Worm (Caenorhabditis elegans) whole organism, L1 larva: ENCODE measurements around the gene aptf-2.
A peak's percentile ranks its signal among the peaks of the same experiment; 100 is the strongest.

Experiments used
- C16A3.4 ChIP-seq: fragments of 150-350 bp; optimal IDR thresholded peaks from 2 replicates; lab custom pipeline; 2014; ENCODE audit warnings: missing biosample characterization, missing genetic modification characterization
- Y116A8C.19 ChIP-seq: sonication (generic microtip); optimal IDR thresholded peaks from 2 replicates; lab custom pipeline; 2016; ENCODE audit warnings: missing compliant biosample characterization, missing genetic modification characterization, borderline replicate concordance
- blmp-1 ChIP-seq: fragments of 150-350 bp; optimal IDR thresholded peaks from 2 replicates; lab custom pipeline; 2014; ENCODE audit warnings: missing biosample characterization, missing genetic modification characterization
- ceh-82 ChIP-seq, 3 experiments: fragments of 150-350 bp in 1 of 3; sonication (generic microtip) in 2 of 3; optimal IDR thresholded peaks; 2 replicates each; lab custom pipeline; 2014 to 2017; ENCODE audit warnings: missing biosample characterization in 3 of 3, missing genetic modification characterization in 3 of 3
- ceh-88 ChIP-seq: fragments of 200-800 bp; sonication (Bioruptor generic); IDR thresholded peaks from 2 replicates; pipeline ENCODE4 v1.3.6; 2022; ENCODE audit warnings: missing genetic modification characterization, missing compliant biosample characterization
- ces-1 ChIP-seq: fragments of 150-350 bp; optimal IDR thresholded peaks from 2 replicates; lab custom pipeline; 2014; ENCODE audit warnings: missing biosample characterization, missing genetic modification reagents, missing genetic modification characterization
- dpl-1 ChIP-seq, 3 experiments: fragments of 150-350 bp in 2 of 3; sonication (generic microtip) in 1 of 3; optimal IDR thresholded peaks; 2 replicates each; lab custom pipeline; 2014 to 2017; ENCODE audit warnings: missing biosample characterization in 3 of 3, missing genetic modification characterization in 3 of 3, missing genetic modification reagents in 3 of 3
- efl-1 ChIP-seq, 4 experiments: fragments of 150-350 bp; optimal IDR thresholded peaks in 3 of 4; peaks in 1 of 4; 1 replicate in 1 of 4; 2 replicates in 3 of 4; lab custom pipeline; 2014; ENCODE audit warnings: missing biosample characterization in 2 of 4, missing genetic modification characterization in 2 of 4, missing genetic modification reagents in 2 of 4
- efl-3 ChIP-seq: fragments of 200-800 bp; sonication (Bioruptor generic); optimal IDR thresholded peaks from 2 replicates; lab custom pipeline; 2018; ENCODE audit warnings: mild to moderate bottlenecking, missing genetic modification characterization, missing compliant biosample characterization
- egl-27 ChIP-seq, 2 experiments: fragments of 150-350 bp in 1 of 2; sonication (generic microtip); optimal IDR thresholded peaks; 3 replicates each; lab custom pipeline; 2017 to 2018; ENCODE audit warnings: missing biosample characterization in 2 of 2, missing genetic modification characterization in 2 of 2, missing genetic modification reagents in 2 of 2
- elt-3 ChIP-seq, 6 experiments: fragments of 150-350 bp in 1 of 6; sonication (generic microtip); optimal IDR thresholded peaks; 2 replicates each; lab custom pipeline; 2017 to 2018; ENCODE audit warnings: missing biosample characterization in 6 of 6, missing genetic modification characterization in 6 of 6, inconsistent platforms in 1 of 6
- ets-5 ChIP-seq: fragments of 200-800 bp; sonication (Bioruptor generic); IDR thresholded peaks from 2 replicates; pipeline ENCODE4 v1.3.6; 2022; ENCODE audit warnings: missing genetic modification characterization, missing compliant biosample characterization
- fos-1 ChIP-seq: fragments of 150-350 bp; optimal IDR thresholded peaks from 2 replicates; lab custom pipeline; 2014; ENCODE audit warnings: missing biosample characterization, missing genetic modification characterization
- hpl-2 ChIP-seq: fragments of 150-350 bp; optimal IDR thresholded peaks from 2 replicates; lab custom pipeline; 2014; ENCODE audit warnings: missing biosample characterization, missing genetic modification reagents, missing genetic modification characterization
- jun-1 ChIP-seq: fragments of 150-350 bp; optimal IDR thresholded peaks from 2 replicates; lab custom pipeline; 2014; ENCODE audit warnings: missing biosample characterization, missing genetic modification reagents, missing genetic modification characterization
- lin-13 ChIP-seq: fragments of 150-350 bp; optimal IDR thresholded peaks from 2 replicates; lab custom pipeline; 2014; ENCODE audit warnings: missing biosample characterization, missing genetic modification reagents, missing genetic modification characterization
- lin-35 ChIP-seq, 2 experiments: fragments of 150-350 bp; optimal IDR thresholded peaks; 2 replicates each; lab custom pipeline; 2014; ENCODE audit warnings: missing biosample characterization in 2 of 2, missing genetic modification characterization in 2 of 2, missing genetic modification reagents in 2 of 2
- lsy-2 ChIP-seq, 2 experiments: fragments of 150-350 bp; optimal IDR thresholded peaks; 2 replicates each; lab custom pipeline; 2014; ENCODE audit warnings: missing biosample characterization in 2 of 2, missing genetic modification characterization in 2 of 2
- mef-2 ChIP-seq: fragments of 150-350 bp; optimal IDR thresholded peaks from 2 replicates; lab custom pipeline; 2014; ENCODE audit warnings: missing biosample characterization, missing genetic modification characterization
- nhr-19 ChIP-seq: fragments of 200-800 bp; sonication (Bioruptor generic); conservative IDR thresholded peaks from 2 replicates; pipeline ENCODE4 v1.3.6; 2022; ENCODE audit warnings: missing genetic modification characterization, missing compliant biosample characterization
- nhr-20 ChIP-seq: sonication (generic microtip); optimal IDR thresholded peaks from 2 replicates; lab custom pipeline; 2016; ENCODE audit warnings: mild to moderate bottlenecking, missing genetic modification characterization, missing compliant biosample characterization
- nhr-237 ChIP-seq: fragments of 150-350 bp; optimal IDR thresholded peaks from 2 replicates; lab custom pipeline; 2014; ENCODE audit warnings: missing biosample characterization, missing genetic modification characterization
- nhr-47 ChIP-seq: sonication (generic microtip); optimal IDR thresholded peaks from 2 replicates; lab custom pipeline; 2016; ENCODE audit warnings: mild to moderate bottlenecking, missing genetic modification characterization, moderate library complexity, missing compliant biosample characterization
- nhr-71 ChIP-seq: sonication (generic microtip); optimal IDR thresholded peaks from 2 replicates; lab custom pipeline; 2016; ENCODE audit warnings: mild to moderate bottlenecking, missing genetic modification characterization, moderate library complexity, missing compliant biosample characterization
- nhr-76 ChIP-seq: sonication (generic microtip); optimal IDR thresholded peaks from 2 replicates; lab custom pipeline; 2017; ENCODE audit warnings: missing biosample characterization, missing genetic modification characterization
- nhr-77 ChIP-seq: fragments of 150-350 bp; optimal IDR thresholded peaks from 2 replicates; lab custom pipeline; 2014; ENCODE audit warnings: missing biosample characterization, missing genetic modification characterization
- nhr-90 ChIP-seq: sonication (generic microtip); optimal IDR thresholded peaks from 2 replicates; lab custom pipeline; 2016; ENCODE audit warnings: mild to moderate bottlenecking, missing genetic modification characterization, missing compliant biosample characterization; ENCODE audit not compliant: poor library complexity
- rnt-1 ChIP-seq: sonication (generic microtip); optimal IDR thresholded peaks from 2 replicates; lab custom pipeline; 2016; ENCODE audit warnings: mild to moderate bottlenecking, missing genetic modification characterization, moderate library complexity, missing compliant biosample characterization
- skn-1 ChIP-seq: fragments of 150-350 bp; optimal IDR thresholded peaks from 2 replicates; lab custom pipeline; 2014; ENCODE audit warnings: missing biosample characterization, missing genetic modification characterization
- snu-23 ChIP-seq: sonication (generic microtip); optimal IDR thresholded peaks from 2 replicates; lab custom pipeline; 2016; ENCODE audit warnings: missing genetic modification characterization, missing compliant biosample characterization
- unc-130 ChIP-seq: fragments of 150-350 bp; optimal IDR thresholded peaks from 2 replicates; lab custom pipeline; 2017; ENCODE audit warnings: missing biosample characterization, missing genetic modification characterization, inconsistent platforms
- unc-62 ChIP-seq: fragments of 150-350 bp; optimal IDR thresholded peaks from 2 replicates; lab custom pipeline; 2014; ENCODE audit warnings: missing biosample characterization, missing genetic modification reagents, missing genetic modification characterization
- xbp-1 ChIP-seq: sonication (generic microtip); optimal IDR thresholded peaks from 2 replicates; lab custom pipeline; 2016; ENCODE audit warnings: missing genetic modification characterization, missing compliant biosample characterization
- ztf-11 ChIP-seq, 2 experiments: sonication (generic microtip); optimal IDR thresholded peaks; 2 replicates each; lab custom pipeline; 2016 to 2017; ENCODE audit warnings: missing genetic modification characterization in 2 of 2, missing biosample characterization in 1 of 2, missing compliant biosample characterization in 1 of 2

The aptf-2 gene

ce11 chrIV:13371699-13372098 lies 44.2 kb downstream of the aptf-2 start, which contains the start of gene Y62E10A.6:
TSS of gene Y62E10A.6 (plus strand) at chrIV:13371999.
- TF ChIP-seq nhr-90 (tag; lab: Kevin White, UChicago) (no peak), unc-130 (tag; lab: Kevin White, UChicago) (no peak)

- TF ChIP-seq ces-1 (GFP tag; lab: Kevin White, UChicago) (no peak), egl-27 (tag; optimal IDR thresholded peaks at IDR 0.05; lab: Kevin White, UChicago) (no peak), dpl-1 (GFP tag; optimal IDR thresholded peaks at IDR 0.05; lab: Kevin White, UChicago) (peak; percentile 6 to 39 (median 26)), C16A3.4 (tag; lab: Kevin White, UChicago) (peak; percentile 6), snu-23 (GFP tag; lab: Kevin White, UChicago) (peak; percentile 35), unc-130 (tag; lab: Kevin White, UChicago) (peak; percentile 14), elt-3 (tag; optimal IDR thresholded peaks at IDR 0.05; lab: Kevin White, UChicago) (no peak), lin-35 (GFP tag; optimal IDR thresholded peaks at IDR 0.05; lab: Kevin White, UChicago) (peak; percentile 40 to 71), nhr-47 (tag; lab: Kevin White, UChicago) (peak; percentile 8), efl-1 (optimal IDR thresholded peaks at IDR 0.05; lab: Kevin White, UChicago) (peak; percentile 32 to 50), efl-1 (GFP tag; optimal IDR thresholded peaks at IDR 0.05 in 1 of 2; lab: Kevin White, UChicago) (peak; percentile 41 to 95), blmp-1 (tag; lab: Kevin White, UChicago) (peak; percentile 28), nhr-77 (tag; lab: Kevin White, UChicago) (no peak), lsy-2 (tag; optimal IDR thresholded peaks at IDR 0.05; lab: Kevin White, UChicago) (peak; percentile 52 to 91), ceh-82 (tag; optimal IDR thresholded peaks at IDR 0.05; lab: Kevin White, UChicago) (peak in 2 of 3 experiments; percentile 10 to 33), skn-1 (tag; lab: Kevin White, UChicago) (peak; percentile 29)
- TF ChIP-seq, all 84 proteins: peak for 11
Observed at ce11 chrIV:13370235-13370739, 45.6 kb downstream of the aptf-2 start, which contains the start of the genes rla-2, popl-7 and Y62E10A.24. TSS of gene rla-2 (minus strand) at chrIV:13370285. TSS of gene popl-7 (plus strand) at chrIV:13370689. TSS of gene Y62E10A.24 (plus strand) at chrIV:13370710.

- TF ChIP-seq jun-1 (tag; lab: Kevin White, UChicago) (no peak), efl-1 (optimal IDR thresholded peaks at IDR 0.05; lab: Kevin White, UChicago) (no peak), efl-1 (GFP tag; optimal IDR thresholded peaks at IDR 0.05 in 1 of 2; lab: Kevin White, UChicago) (peak in 1 of 2 experiments; percentile 87), elt-3 (tag; optimal IDR thresholded peaks at IDR 0.05; lab: Kevin White, UChicago) (no peak), lsy-2 (tag; optimal IDR thresholded peaks at IDR 0.05; lab: Kevin White, UChicago) (peak in 1 of 2 experiments; percentile 19), ceh-88 (GFP tag; lab: Robert Waterston, UW) (no peak), efl-3 (GFP tag; lab: Kevin White, UChicago) (no peak), blmp-1 (tag; lab: Kevin White, UChicago) (no peak), xbp-1 (tag; lab: Kevin White, UChicago) (no peak)
Observed at ce11 chrIV:13369120-13369842, 46.6 kb downstream of the aptf-2 start, which contains the start of gene agt-1. TSS of gene agt-1 (minus strand) at chrIV:13369412.

ce11 chrIV:13364869-13365268 lies 51.0 kb downstream of the aptf-2 start, which contains the start of gene srsx-25:
TSS of gene srsx-25 (plus strand) at chrIV:13365169.
- TF ChIP-seq lin-13 = no peak
- TF ChIP-seq mef-2 (tag; lab: Kevin White, UChicago) = no peak
- TF ChIP-seq nhr-237 (tag; lab: Kevin White, UChicago) = no peak
- TF ChIP-seq nhr-20 = no peak
- no peak for TF ChIP-seq fos-1 (tag; lab: Kevin White, UChicago)
- no peak for TF ChIP-seq nhr-47 (tag; lab: Kevin White, UChicago)
- TF ChIP-seq nhr-76 (tag; lab: Kevin White, UChicago) = no peak
- no peak for TF ChIP-seq Y116A8C.19
- no peak for TF ChIP-seq ets-5
- no peak for TF ChIP-seq efl-1 (optimal IDR thresholded peaks at IDR 0.05; lab: Kevin White, UChicago)
- TF ChIP-seq efl-1 (GFP tag; optimal IDR thresholded peaks at IDR 0.05 in 1 of 2; lab: Kevin White, UChicago) = no peak
- no peak for TF ChIP-seq nhr-71 (tag; lab: Kevin White, UChicago)
- TF ChIP-seq rnt-1 (tag; lab: Kevin White, UChicago) = no peak
- no peak for TF ChIP-seq hpl-2 (GFP tag; lab: Kevin White, UChicago)
- TF ChIP-seq ces-1 (GFP tag; lab: Kevin White, UChicago) = no peak
- no peak for TF ChIP-seq unc-62 (GFP tag; lab: Kevin White, UChicago)
- TF ChIP-seq ztf-11 (tag; optimal IDR thresholded peaks at IDR 0.05; lab: Kevin White, UChicago) = no peak
- no peak for TF ChIP-seq nhr-19
- TF ChIP-seq, all 84 proteins: peak for 0
